Worm (Caenorhabditis elegans) whole organism, L2 larva: ENCODE results near the gene flp-27.

Experiments
- ZK546.5 ChIP-seq: sonication (generic microtip); optimal IDR thresholded peaks from 2 replicates; lab custom pipeline; 2017; ENCODE audit warnings: missing biosample characterization, missing genetic modification characterization
- blmp-1 ChIP-seq: sonication (generic microtip); optimal IDR thresholded peaks from 2 replicates; lab custom pipeline; 2017; ENCODE audit warnings: missing genetic modification characterization, mild to moderate bottlenecking, missing compliant biosample characterization, antibody characterized with exemption, moderate library complexity; ENCODE audit not compliant: insufficient read depth
- nhr-11 ChIP-seq: fragments of 150-350 bp; optimal IDR thresholded peaks from 2 replicates; lab custom pipeline; 2014; ENCODE audit warnings: missing biosample characterization, missing genetic modification characterization
- nhr-12 ChIP-seq: fragments of 150-350 bp; optimal IDR thresholded peaks from 2 replicates; lab custom pipeline; 2014; ENCODE audit warnings: missing biosample characterization, missing genetic modification characterization
- nhr-77 ChIP-seq: fragments of 150-350 bp; optimal IDR thresholded peaks from 2 replicates; lab custom pipeline; 2014; ENCODE audit warnings: missing biosample characterization, missing genetic modification characterization
- unc-39 ChIP-seq: fragments of 150-350 bp; optimal IDR thresholded peaks from 2 replicates; lab custom pipeline; 2014; ENCODE audit warnings: missing biosample characterization, missing genetic modification characterization
- unc-62 ChIP-seq: fragments of 150-350 bp; optimal IDR thresholded peaks from 2 replicates; lab custom pipeline; 2014; ENCODE audit warnings: missing biosample characterization, missing genetic modification reagents, missing genetic modification characterization

DNA sequence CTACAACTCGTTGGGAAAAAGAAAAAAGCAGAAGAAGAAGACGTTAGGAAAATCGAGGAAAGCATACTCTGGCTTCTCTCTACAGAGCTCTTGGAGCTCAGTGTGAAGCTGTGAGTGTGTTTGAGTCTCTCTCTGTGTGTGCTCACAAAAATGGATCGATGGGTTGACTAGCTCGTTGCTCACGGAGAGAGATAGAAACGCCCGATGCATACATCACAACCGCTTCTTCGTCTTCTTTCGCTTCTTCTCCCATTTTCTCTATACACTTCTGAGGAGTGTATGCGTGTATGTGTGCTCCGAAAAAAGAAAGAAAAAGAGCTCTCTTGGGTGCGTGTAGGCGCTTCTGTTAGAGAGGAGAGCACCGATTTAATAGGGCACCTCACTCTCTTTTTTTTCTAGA is 44.3 kb downstream of the flp-27 start:
- TF ChIP-seq blmp-1 (no peak), unc-62 (GFP tag; lab: Kevin White, UChicago) (no peak), nhr-11 (no peak), ZK546.5 (tag; lab: Kevin White, UChicago) (no peak), unc-39 (tag; lab: Kevin White, UChicago) (no peak), nhr-12 (tag; lab: Kevin White, UChicago) (no peak), nhr-77 (tag; lab: Kevin White, UChicago) (no peak)
